Worm (Caenorhabditis elegans) whole organism, L4 larva: ENCODE data around the gene F41F3.1.

Experiments
- aly-2 ChIP-seq: sonication (generic microtip); optimal IDR thresholded peaks from 2 replicates; lab custom pipeline; 2018; ENCODE audit warnings: missing biosample characterization, missing genetic modification characterization
- dve-1 ChIP-seq: sonication (generic microtip); optimal IDR thresholded peaks from 2 replicates; lab custom pipeline; 2017; ENCODE audit warnings: antibody characterized with exemption, mild to moderate bottlenecking, missing genetic modification characterization, missing compliant biosample characterization; ENCODE audit not compliant: insufficient read depth
- egl-27 ChIP-seq: sonication (generic microtip); optimal IDR thresholded peaks from 3 replicates; lab custom pipeline; 2017; ENCODE audit warnings: missing biosample characterization, missing genetic modification reagents, missing genetic modification characterization
- lsy-2 ChIP-seq, 2 experiments: fragments of 150-350 bp in 1 of 2; sonication (generic microtip) in 1 of 2; optimal IDR thresholded peaks; 2 replicates each; lab custom pipeline; 2014 to 2017; ENCODE audit warnings: missing biosample characterization in 2 of 2, missing genetic modification characterization in 2 of 2
- nhr-11 ChIP-seq: fragments of 150-350 bp; optimal IDR thresholded peaks from 2 replicates; lab custom pipeline; 2014; ENCODE audit warnings: missing biosample characterization, missing genetic modification characterization
- nhr-28 ChIP-seq: fragments of 150-350 bp; optimal IDR thresholded peaks from 2 replicates; lab custom pipeline; 2014; ENCODE audit warnings: missing biosample characterization, missing genetic modification characterization
- nhr-77 ChIP-seq: fragments of 150-350 bp; optimal IDR thresholded peaks from 2 replicates; lab custom pipeline; 2014; ENCODE audit warnings: missing biosample characterization, missing genetic modification characterization
- snpc-4 ChIP-seq: fragments of 150-350 bp; optimal IDR thresholded peaks from 2 replicates; lab custom pipeline; 2014; ENCODE audit warnings: missing biosample characterization, missing genetic modification characterization
- zfp-3 ChIP-seq: fragments of 200-800 bp; sonication (Bioruptor generic); conservative IDR thresholded peaks from 2 replicates; pipeline ENCODE4 v1.3.6; 2022; ENCODE audit warnings: missing genetic modification reagents, missing genetic modification characterization, missing compliant biosample characterization
- ztf-11 ChIP-seq: fragments of 150-350 bp; optimal IDR thresholded peaks from 2 replicates; lab custom pipeline; 2014; ENCODE audit warnings: missing biosample characterization, missing genetic modification characterization

DNA sequence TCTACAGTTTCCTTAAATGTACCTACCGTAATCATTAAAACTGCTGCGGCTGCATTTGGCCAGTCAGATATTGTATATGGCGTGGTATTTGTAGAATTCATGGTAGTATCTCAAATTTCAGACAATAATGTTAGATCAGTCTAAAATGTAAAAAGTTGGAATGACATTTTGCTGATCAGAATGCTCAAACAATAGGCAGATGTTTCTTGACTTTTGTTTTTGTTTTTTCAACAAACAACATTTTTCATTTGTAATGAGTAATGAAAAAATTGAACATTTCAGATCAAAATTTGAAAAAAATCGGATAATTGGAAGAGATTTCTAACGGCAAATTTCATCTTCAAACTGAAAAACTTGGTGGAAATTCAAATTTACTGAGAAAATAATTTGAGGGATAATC lies 14.3 kb downstream of the F41F3.1 start, which contains the start of gene srx-77:
- TF ChIP-seq nhr-77 (tag; lab: Kevin White, UChicago) (no peak), egl-27 (tag; lab: Kevin White, UChicago) (no peak), dve-1 (tag; lab: Kevin White, UChicago) (no peak), snpc-4 (no peak), nhr-28 (tag; lab: Kevin White, UChicago) (no peak), lsy-2 (tag; optimal IDR thresholded peaks at IDR 0.05; lab: Kevin White, UChicago) (no peak), nhr-11 (tag; lab: Kevin White, UChicago) (no peak), aly-2 (tag; lab: Kevin White, UChicago) (no peak), zfp-3 (GFP tag; lab: Robert Waterston, UW) (no peak), ztf-11 (tag; lab: Kevin White, UChicago) (no peak)
